Worm (Caenorhabditis elegans): ENCODE results near the gene git-1.

DNA sequence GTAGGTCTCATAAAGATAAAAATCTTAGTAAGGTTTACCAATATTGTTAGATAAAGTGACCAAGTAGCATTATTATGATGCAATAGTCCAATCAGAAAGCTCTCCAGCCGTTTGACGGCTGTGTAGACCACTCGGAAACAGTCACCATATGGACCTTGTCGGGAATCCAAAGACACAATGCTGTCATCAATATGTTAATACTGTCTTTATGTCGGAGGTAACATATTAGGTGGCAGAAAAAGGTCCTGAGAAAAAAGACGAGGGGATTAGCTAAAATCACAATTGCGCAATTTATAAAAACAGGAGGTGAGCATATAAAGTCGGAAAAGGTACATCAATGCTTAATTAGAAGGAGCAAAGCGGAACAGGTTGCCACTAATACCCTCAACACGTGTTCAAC lies 16.7 kb upstream of the git-1 start:
- TF ChIP-seq snpc-4 (tag; optimal IDR thresholded peaks at IDR 0.05) (no peak), egl-27 (tag; optimal IDR thresholded peaks at IDR 0.05) (no peak), ceh-82 (tag; optimal IDR thresholded peaks at IDR 0.05) (no peak), aha-1 (tag) (no peak)

Measured in whole organism, L4 larva.